Fruit fly (Drosophila melanogaster) whole organism, embryonic: ENCODE data around the gene Sws1.

ENCODE experiments used
- Aef1 ChIP-seq: fragments of 200-800 bp; sonication (Bioruptor generic); IDR thresholded peaks from 3 replicates; pipeline ENCODE4 v1.3.6; 2022; ENCODE audit warnings: missing biosample characterization, missing genetic modification characterization
- B-H2 ChIP-seq: fragments of 200-800 bp; sonication (Bioruptor generic); optimal IDR thresholded peaks from 2 replicates; lab custom pipeline; 2018; ENCODE audit warnings: missing biosample characterization, mild to moderate bottlenecking, missing genetic modification characterization
- CG10654 ChIP-seq: fragments of 200-800 bp; sonication (Bioruptor generic); optimal IDR thresholded peaks from 2 replicates; lab custom pipeline; 2016; ENCODE audit warnings: missing biosample characterization, missing genetic modification characterization
- CG11560 ChIP-seq: fragments of 200-800 bp; sonication (Bioruptor generic); IDR thresholded peaks from 3 replicates; pipeline ENCODE4 v1.3.6; 2022; ENCODE audit warnings: missing biosample characterization, missing genetic modification characterization
- CG11695 ChIP-seq: fragments of 200-800 bp; sonication (Bioruptor generic); IDR thresholded peaks from 3 replicates; pipeline ENCODE4 v1.3.6; 2022; ENCODE audit warnings: missing biosample characterization, missing genetic modification characterization
- CG1233 ChIP-seq: fragments of 200-800 bp; sonication (Bioruptor generic); optimal IDR thresholded peaks from 4 replicates; lab custom pipeline; 2018; ENCODE audit warnings: missing biosample characterization, mild to moderate bottlenecking, missing genetic modification characterization
- CG13123 ChIP-seq: fragments of 200-800 bp; sonication (Bioruptor generic); optimal IDR thresholded peaks from 2 replicates; lab custom pipeline; 2016; ENCODE audit warnings: missing biosample characterization, missing genetic modification characterization
- CG15011 ChIP-seq: fragments of 200-800 bp; sonication (Bioruptor generic); optimal IDR thresholded peaks from 3 replicates; lab custom pipeline; 2018; ENCODE audit warnings: missing biosample characterization, mild to moderate bottlenecking, missing genetic modification characterization
- CG15514 ChIP-seq: fragments of 200-800 bp; sonication (Bioruptor generic); optimal IDR thresholded peaks from 3 replicates; lab custom pipeline; 2017; ENCODE audit warnings: missing biosample characterization, missing genetic modification characterization, mild to moderate bottlenecking, moderate library complexity, missing genetic modification reagents
- CG16813 ChIP-seq: fragments of 200-800 bp; sonication (Bioruptor generic); IDR thresholded peaks from 3 replicates; pipeline ENCODE4 v1.3.6; 2022; ENCODE audit warnings: missing biosample characterization, missing genetic modification characterization; ENCODE audit not compliant: partially characterized antibody
- CG17328 ChIP-seq: fragments of 200-800 bp; sonication (Bioruptor generic); IDR thresholded peaks from 2 replicates; pipeline ENCODE4 v1.3.6; 2022; ENCODE audit warnings: missing biosample characterization, missing genetic modification characterization
- CG1792 ChIP-seq: fragments of 200-800 bp; sonication (Bioruptor generic); optimal IDR thresholded peaks from 2 replicates; lab custom pipeline; 2016; ENCODE audit warnings: missing biosample characterization, missing genetic modification characterization
- CG18476 ChIP-seq: fragments of 200-800 bp; sonication (Bioruptor generic); optimal IDR thresholded peaks from 2 replicates; lab custom pipeline; 2016; ENCODE audit warnings: missing biosample characterization, mild to moderate bottlenecking, missing genetic modification characterization
- CG31224 ChIP-seq: fragments of 200-800 bp; sonication (Bioruptor generic); IDR thresholded peaks from 2 replicates; pipeline ENCODE4 v1.3.6; 2022; ENCODE audit warnings: missing biosample characterization, missing genetic modification characterization
- CG31388 ChIP-seq: fragments of 200-800 bp; sonication (Bioruptor generic); optimal IDR thresholded peaks from 2 replicates; lab custom pipeline; 2016; ENCODE audit warnings: missing biosample characterization, missing genetic modification characterization
- CG3726 ChIP-seq: fragments of 200-800 bp; sonication (Bioruptor generic); IDR thresholded peaks from 3 replicates; pipeline ENCODE4, ENCODE4 v1.3.6; 2022; ENCODE audit warnings: missing biosample characterization, missing genetic modification characterization
- CG4404 ChIP-seq: fragments of 200-800 bp; sonication (Bioruptor generic); IDR thresholded peaks from 2 replicates; pipeline ENCODE4 v1.3.6; 2022; ENCODE audit warnings: missing biosample characterization, missing genetic modification characterization
- CG4617 ChIP-seq: fragments of 200-800 bp; sonication (Bioruptor generic); optimal IDR thresholded peaks from 3 replicates; lab custom pipeline; 2016; ENCODE audit warnings: missing biosample characterization, missing genetic modification characterization, borderline replicate concordance
- CG6683 ChIP-seq: fragments of 200-800 bp; sonication (Bioruptor generic); optimal IDR thresholded peaks from 2 replicates; lab custom pipeline; 2017; ENCODE audit warnings: missing biosample characterization, mild to moderate bottlenecking, missing genetic modification characterization, missing genetic modification reagents
- CG7745 ChIP-seq: fragments of 200-800 bp; sonication (Bioruptor generic); optimal IDR thresholded peaks from 2 replicates; lab custom pipeline; 2018; ENCODE audit warnings: missing biosample characterization, mild to moderate bottlenecking, missing genetic modification characterization, moderate library complexity
- CG8089 ChIP-seq: fragments of 200-800 bp; sonication (Bioruptor generic); optimal IDR thresholded peaks from 3 replicates; lab custom pipeline; 2016; ENCODE audit warnings: missing biosample characterization, missing genetic modification characterization
- CG9727 ChIP-seq: fragments of 200-800 bp; sonication (Bioruptor generic); optimal IDR thresholded peaks from 3 replicates; lab custom pipeline; 2017; ENCODE audit warnings: missing biosample characterization, mild to moderate bottlenecking, missing genetic modification characterization
- Camta ChIP-seq: fragments of 200-800 bp; sonication (Bioruptor generic); optimal IDR thresholded peaks from 2 replicates; lab custom pipeline; 2016; ENCODE audit warnings: missing biosample characterization, missing genetic modification characterization
- D19A ChIP-seq: fragments of 200-800 bp; optimal IDR thresholded peaks from 3 replicates; lab custom pipeline; 2019; ENCODE audit warnings: missing biosample characterization, mild to moderate bottlenecking, missing genetic modification characterization, moderate library complexity
- Dip2 ChIP-seq: fragments of 200-800 bp; sonication (Bioruptor generic); IDR thresholded peaks from 2 replicates; pipeline ENCODE4 v1.3.6; 2022; ENCODE audit warnings: missing biosample characterization, missing genetic modification characterization
- Hey ChIP-seq: fragments of 200-800 bp; sonication (Bioruptor generic); optimal IDR thresholded peaks from 3 replicates; lab custom pipeline; 2018; ENCODE audit warnings: missing biosample characterization, mild to moderate bottlenecking, missing genetic modification characterization
- Hr3 ChIP-seq: fragments of 200-800 bp; sonication (Bioruptor generic); optimal IDR thresholded peaks from 3 replicates; lab custom pipeline; 2016; ENCODE audit warnings: missing biosample characterization, missing genetic modification characterization
- Lim3 ChIP-seq: fragments of 200-800 bp; sonication (Bioruptor generic); IDR thresholded peaks from 2 replicates; pipeline ENCODE4 v1.3.6; 2022; ENCODE audit warnings: missing biosample characterization, missing genetic modification characterization
- MESR4 ChIP-seq: fragments of 200-800 bp; sonication (Bioruptor generic); optimal IDR thresholded peaks from 2 replicates; lab custom pipeline; 2018; ENCODE audit warnings: missing biosample characterization, mild to moderate bottlenecking, missing genetic modification characterization, moderate library complexity
- Sry-β ChIP-seq: fragments of 200-800 bp; sonication (Bioruptor generic); optimal IDR thresholded peaks from 2 replicates; lab custom pipeline; 2018; ENCODE audit warnings: missing biosample characterization, mild to moderate bottlenecking, missing genetic modification characterization, moderate library complexity
- Sry-δ ChIP-seq: fragments of 200-800 bp; sonication (Bioruptor generic); optimal IDR thresholded peaks from 2 replicates; lab custom pipeline; 2016; ENCODE audit warnings: missing biosample characterization, missing genetic modification characterization
- YL-1 ChIP-seq: fragments of 200-800 bp; sonication (Bioruptor generic); optimal IDR thresholded peaks from 3 replicates; lab custom pipeline; 2017; ENCODE audit warnings: missing biosample characterization, mild to moderate bottlenecking, missing genetic modification characterization
- abd-A ChIP-seq: fragments of 200-800 bp; sonication (Bioruptor generic); optimal IDR thresholded peaks from 3 replicates; lab custom pipeline; 2019; ENCODE audit warnings: missing biosample characterization, mild to moderate bottlenecking, missing genetic modification characterization, moderate library complexity
- bigmax ChIP-seq: fragments of 200-800 bp; sonication (Bioruptor generic); optimal IDR thresholded peaks from 2 replicates; lab custom pipeline; 2018; ENCODE audit warnings: missing biosample characterization, mild to moderate bottlenecking, missing genetic modification characterization
- chif ChIP-seq, 2 experiments: fragments of 200-800 bp; sonication (Bioruptor generic); optimal IDR thresholded peaks; 3 replicates each; lab custom pipeline; 2016; ENCODE audit warnings: missing biosample characterization in 2 of 2, missing genetic modification characterization in 2 of 2
- chinmo ChIP-seq: fragments of 200-800 bp; sonication (Bioruptor generic); IDR thresholded peaks from 4 replicates; pipeline ENCODE4 v1.3.6; 2022; ENCODE audit warnings: missing biosample characterization, missing genetic modification characterization; ENCODE audit not compliant: partially characterized antibody
- dpn ChIP-seq, 2 experiments: fragments of 200-800 bp; sonication (Bioruptor generic); optimal IDR thresholded peaks; 3 replicates each; lab custom pipeline; 2016; ENCODE audit warnings: missing biosample characterization in 2 of 2, missing genetic modification characterization in 2 of 2
- emc ChIP-seq: fragments of 200-800 bp; sonication (Bioruptor generic); optimal IDR thresholded peaks from 2 replicates; lab custom pipeline; 2016; ENCODE audit warnings: missing biosample characterization, missing genetic modification characterization
- hb ChIP-seq: fragments of 200-800 bp; sonication (Bioruptor generic); IDR thresholded peaks from 3 replicates; pipeline ENCODE4 v1.3.6; 2022; ENCODE audit warnings: missing biosample characterization, missing genetic modification characterization; ENCODE audit not compliant: partially characterized antibody
- jumu ChIP-seq: fragments of 200-800 bp; sonication (Bioruptor generic); optimal IDR thresholded peaks from 3 replicates; lab custom pipeline; 2016; ENCODE audit warnings: missing biosample characterization, missing genetic modification characterization
- ken ChIP-seq: fragments of 200-800 bp; sonication (Bioruptor generic); IDR thresholded peaks from 3 replicates; pipeline ENCODE4 v1.3.6; 2022; ENCODE audit warnings: missing biosample characterization, missing genetic modification characterization
- nom ChIP-seq: fragments of 200-800 bp; sonication (Bioruptor generic); optimal IDR thresholded peaks from 2 replicates; lab custom pipeline; 2017; ENCODE audit warnings: missing biosample characterization, missing genetic modification characterization, mild to moderate bottlenecking, moderate library complexity, missing genetic modification reagents
- pros ChIP-seq: fragments of 200-800 bp; sonication (Bioruptor generic); optimal IDR thresholded peaks from 3 replicates; lab custom pipeline; 2019; ENCODE audit warnings: missing biosample characterization, mild to moderate bottlenecking, missing genetic modification characterization, moderate library complexity
- psq ChIP-seq: fragments of 200-800 bp; sonication (Bioruptor generic); optimal IDR thresholded peaks from 2 replicates; lab custom pipeline; 2017; ENCODE audit warnings: missing biosample characterization, missing genetic modification characterization
- sc ChIP-seq, 3 experiments: fragments of >200 bp in 2 of 3; fragments of 200-800 bp in 1 of 3; sonication (Bioruptor generic) in 1 of 3; optimal IDR thresholded peaks; 2 replicates in 2 of 3; 3 replicates in 1 of 3; lab custom pipeline; 2017; ENCODE audit warnings: mild to moderate bottlenecking in 1 of 3, missing biosample characterization in 1 of 3, missing genetic modification characterization in 1 of 3, missing genetic modification reagents in 1 of 3
- shn ChIP-seq: fragments of 200-800 bp; sonication (Bioruptor generic); optimal IDR thresholded peaks from 3 replicates; lab custom pipeline; 2016; ENCODE audit warnings: missing biosample characterization, missing genetic modification characterization
- sisA ChIP-seq: fragments of 200-800 bp; sonication (Bioruptor generic); IDR thresholded peaks from 2 replicates; pipeline ENCODE4 v1.3.6; 2022; ENCODE audit warnings: missing biosample characterization, missing genetic modification characterization
- sob ChIP-seq: fragments of 200-800 bp; sonication (Bioruptor generic); IDR thresholded peaks from 2 replicates; pipeline ENCODE4 v1.3.6; 2022; ENCODE audit warnings: missing biosample characterization, missing genetic modification characterization
- sqz ChIP-seq: fragments of 200-800 bp; sonication (Bioruptor generic); optimal IDR thresholded peaks from 3 replicates; lab custom pipeline; 2018; ENCODE audit warnings: missing biosample characterization, mild to moderate bottlenecking, missing genetic modification characterization
- stwl ChIP-seq: fragments of 200-800 bp; sonication (Bioruptor generic); optimal IDR thresholded peaks from 3 replicates; lab custom pipeline; 2018; ENCODE audit warnings: missing biosample characterization, mild to moderate bottlenecking, missing genetic modification characterization, moderate library complexity
- tin ChIP-seq: fragments of 200-800 bp; sonication (Bioruptor generic); optimal IDR thresholded peaks from 3 replicates; lab custom pipeline; 2016; ENCODE audit warnings: missing biosample characterization, missing genetic modification characterization

Gene Sws1

dm6 chr2L:2528097-2528496, 46.8 kb downstream of the Sws1 start (continued):
- TF ChIP-seq sc (optimal IDR thresholded peaks at IDR 0.05; lab: Kevin White, UChicago) (no peak), sc (GFP tag; optimal IDR thresholded peaks at IDR 0.05; lab: Kevin White, UChicago) (no peak), CG18476 (GFP tag; lab: Kevin White, UChicago) (no peak), Dip2 (GFP tag; lab: Robert Waterston, UW) (no peak), CG1233 (GFP tag; lab: Kevin White, UChicago) (peak; percentile 13), psq (GFP tag; lab: Kevin White, UChicago) (no peak), chinmo (no peak), Lim3 (GFP tag; lab: Robert Waterston, UW) (no peak), CG31224 (GFP tag; lab: Robert Waterston, UW) (no peak), CG1792 (GFP tag; lab: Kevin White, UChicago) (no peak), Aef1 (GFP tag; lab: Robert Waterston, UW) (0 out of 3 replicates have a peak, but pooled peaks have one; percentile 19), Sry-β (GFP tag; lab: Kevin White, UChicago) (no peak), CG13123 (GFP tag; lab: Kevin White, UChicago) (no peak), CG8089 (no peak), tin (peak; percentile 10), ken (0 out of 3 replicates have a peak, but pooled peaks have one; percentile 20), CG3726 (no peak), CG7745 (tag; lab: Kevin White, UChicago) (no peak), jumu (GFP tag; lab: Kevin White, UChicago) (no peak), emc (GFP tag; lab: Kevin White, UChicago) (no peak), CG9727 (no peak), B-H2 (GFP tag; lab: Kevin White, UChicago) (no peak), CG4617 (GFP tag; lab: Kevin White, UChicago) (no peak), hb (no peak), D19A (tag; lab: Kevin White, UChicago) (no peak), sisA (GFP tag; lab: Robert Waterston, UW) (peak; percentile 38; the same call in 1 of the 2 replicates), bigmax (GFP tag; lab: Kevin White, UChicago) (no peak), Hey (tag; lab: Kevin White, UChicago) (peak; percentile 55), CG15011 (GFP tag; lab: Kevin White, UChicago) (no peak), CG17328 (GFP tag; lab: Robert Waterston, UW) (0 out of 2 replicates have a peak, but pooled peaks have one; percentile 18), CG4404 (no peak), CG11560 (tag; lab: Robert Waterston, UW) (no peak), chif (GFP tag; optimal IDR thresholded peaks at IDR 0.05; lab: Kevin White, UChicago) (no peak), CG6683 (GFP tag; lab: Kevin White, UChicago) (no peak), stwl (no peak), sob (GFP tag; lab: Robert Waterston, UW) (0 out of 2 replicates have a peak, but pooled peaks have one; percentile 37), CG31388 (GFP tag; lab: Kevin White, UChicago) (no peak), CG15514 (GFP tag; lab: Kevin White, UChicago) (peak; percentile 17), nom (no peak), CG11695 (GFP tag; lab: Robert Waterston, UW) (0 out of 3 replicates have a peak, but pooled peaks have one; percentile 19), CG10654 (no peak), abd-A (tag; lab: Kevin White, UChicago) (no peak), Hr3 (GFP tag; lab: Kevin White, UChicago) (no peak), sqz (GFP tag; lab: Kevin White, UChicago) (no peak), shn (no peak), MESR4 (GFP tag; lab: Kevin White, UChicago) (no peak), CG16813 (no peak), Sry-δ (no peak), Camta (GFP tag; lab: Kevin White, UChicago) (no peak), dpn (GFP tag; optimal IDR thresholded peaks at IDR 0.05; lab: Kevin White, UChicago) (no peak), pros (GFP tag; lab: Kevin White, UChicago) (no peak), YL-1 (no peak)
